Fruit fly (Drosophila melanogaster): Measurements from ENCODE around the gene CG12974.

dm6 chr3L:21303659-21304058 lies 17.9 kb upstream of the CG12974 start:
- no peak for TF ChIP-seq CG8478 (optimal IDR thresholded peaks at IDR 0.05)
- TF ChIP-seq CTCF (optimal IDR thresholded peaks at IDR 0.05) = no peak
